Fruit fly (Drosophila melanogaster) whole organism, embryonic: ENCODE measurements around the gene CG17996.
A peak's percentile ranks its signal among the peaks of the same experiment; 100 is the strongest.

Experiments used
- CG10565 ChIP-seq: fragments of 200-800 bp; sonication (Bioruptor generic); optimal IDR thresholded peaks from 3 replicates; lab custom pipeline; 2016; ENCODE audit warnings: missing biosample characterization, mild to moderate bottlenecking, missing genetic modification characterization
- CG11696 ChIP-seq: fragments of 200-800 bp; sonication (Bioruptor generic); IDR thresholded peaks from 2 replicates; pipeline ENCODE4 v1.3.6; 2022; ENCODE audit warnings: missing biosample characterization, missing genetic modification characterization
- CG12236 ChIP-seq: fragments of 200-800 bp; sonication (Bioruptor generic); optimal IDR thresholded peaks from 2 replicates; lab custom pipeline; 2016; ENCODE audit warnings: missing biosample characterization, missing genetic modification characterization
- CG12769 ChIP-seq: fragments of 200-800 bp; sonication (Bioruptor generic); optimal IDR thresholded peaks from 2 replicates; lab custom pipeline; 2019; ENCODE audit warnings: missing biosample characterization, mild to moderate bottlenecking, missing genetic modification characterization, moderate library complexity
- CG14441 ChIP-seq: fragments of 200-800 bp; sonication (Bioruptor generic); IDR thresholded peaks from 2 replicates; pipeline ENCODE4 v1.3.6; 2022; ENCODE audit warnings: missing biosample characterization, missing genetic modification characterization
- CG16863 ChIP-seq: fragments of 200-800 bp; sonication (Bioruptor generic); optimal IDR thresholded peaks from 3 replicates; lab custom pipeline; 2016; ENCODE audit warnings: missing biosample characterization, missing genetic modification characterization
- CG3163 ChIP-seq: fragments of 200-800 bp; sonication (Bioruptor generic); optimal IDR thresholded peaks from 3 replicates; lab custom pipeline; 2016; ENCODE audit warnings: missing biosample characterization, missing genetic modification characterization
- CG3407 ChIP-seq: fragments of 200-800 bp; sonication (Bioruptor generic); optimal IDR thresholded peaks from 2 replicates; lab custom pipeline; 2018; ENCODE audit warnings: missing biosample characterization, mild to moderate bottlenecking, missing genetic modification characterization
- CG34224 ChIP-seq: fragments of 200-800 bp; sonication (Bioruptor generic); IDR thresholded peaks from 3 replicates; pipeline ENCODE4 v1.3.6; 2022; ENCODE audit warnings: missing biosample characterization, missing genetic modification characterization; ENCODE audit not compliant: partially characterized antibody
- CG6254 ChIP-seq: fragments of 200-800 bp; sonication (Bioruptor generic); optimal IDR thresholded peaks from 3 replicates; lab custom pipeline; 2017; ENCODE audit warnings: mild to moderate bottlenecking, missing biosample characterization, missing genetic modification reagents, missing genetic modification characterization
- CG6654 ChIP-seq: fragments of 200-800 bp; sonication (Bioruptor generic); optimal IDR thresholded peaks from 2 replicates; lab custom pipeline; 2017; ENCODE audit warnings: missing biosample characterization, mild to moderate bottlenecking, missing genetic modification characterization
- CG6683 ChIP-seq: fragments of 200-800 bp; sonication (Bioruptor generic); optimal IDR thresholded peaks from 2 replicates; lab custom pipeline; 2017; ENCODE audit warnings: missing biosample characterization, mild to moderate bottlenecking, missing genetic modification characterization, missing genetic modification reagents
- CG6813 ChIP-seq: fragments of 200-800 bp; sonication (Bioruptor generic); optimal IDR thresholded peaks from 2 replicates; lab custom pipeline; 2017; ENCODE audit warnings: missing biosample characterization, missing genetic modification characterization, mild to moderate bottlenecking, moderate library complexity, missing genetic modification reagents
- CG8089 ChIP-seq: fragments of 200-800 bp; sonication (Bioruptor generic); optimal IDR thresholded peaks from 3 replicates; lab custom pipeline; 2016; ENCODE audit warnings: missing biosample characterization, missing genetic modification characterization
- CG9609 ChIP-seq: fragments of 200-800 bp; sonication (Bioruptor generic); optimal IDR thresholded peaks from 3 replicates; lab custom pipeline; 2016; ENCODE audit warnings: missing biosample characterization, missing genetic modification characterization
- CoRest ChIP-seq: fragments of 200-800 bp; sonication (Bioruptor generic); optimal IDR thresholded peaks from 3 replicates; lab custom pipeline; 2018; ENCODE audit warnings: missing biosample characterization, mild to moderate bottlenecking, missing genetic modification characterization, moderate library complexity
- Doc3 ChIP-seq: fragments of 200-800 bp; sonication (Bioruptor generic); IDR thresholded peaks from 3 replicates; pipeline ENCODE4 v1.3.6; 2022; ENCODE audit warnings: missing biosample characterization, missing genetic modification characterization; ENCODE audit not compliant: partially characterized antibody
- Gsc ChIP-seq: fragments of 200-800 bp; sonication (Bioruptor generic); IDR thresholded peaks from 2 replicates; pipeline ENCODE4 v1.3.6; 2022; ENCODE audit warnings: missing biosample characterization, missing genetic modification characterization
- HLH4C ChIP-seq: fragments of 200-800 bp; sonication (Bioruptor generic); IDR thresholded peaks from 3 replicates; pipeline ENCODE4 v1.3.6; 2022; ENCODE audit warnings: missing biosample characterization, missing genetic modification characterization; ENCODE audit not compliant: partially characterized antibody
- Hmx ChIP-seq: fragments of 200-800 bp; sonication (Bioruptor generic); optimal IDR thresholded peaks from 2 replicates; lab custom pipeline; 2016; ENCODE audit warnings: missing biosample characterization, missing genetic modification characterization
- Kr ChIP-seq: fragments of 200-800 bp; sonication (Bioruptor generic); optimal IDR thresholded peaks from 2 replicates; lab custom pipeline; 2017; ENCODE audit warnings: missing biosample characterization, mild to moderate bottlenecking, missing genetic modification characterization
- MBD-R2 ChIP-seq: fragments of 200-800 bp; sonication (Bioruptor generic); IDR thresholded peaks from 2 replicates; pipeline ENCODE4 v1.3.6; 2022; ENCODE audit warnings: missing biosample characterization, missing genetic modification characterization
- Neu2 ChIP-seq: fragments of 200-800 bp; sonication (Bioruptor generic); optimal IDR thresholded peaks from 3 replicates; lab custom pipeline; 2016; ENCODE audit warnings: missing biosample characterization, missing genetic modification characterization, borderline replicate concordance
- Optix ChIP-seq: fragments of 200-800 bp; sonication (Bioruptor generic); IDR thresholded peaks from 3 replicates; pipeline ENCODE4 v1.3.6; 2022; ENCODE audit warnings: missing biosample characterization, missing genetic modification characterization
- PHDP ChIP-seq: fragments of 200-800 bp; sonication (Bioruptor generic); optimal IDR thresholded peaks from 3 replicates; lab custom pipeline; 2018; ENCODE audit warnings: missing biosample characterization, mild to moderate bottlenecking, missing genetic modification characterization, moderate library complexity
- TFAM ChIP-seq: fragments of 200-800 bp; sonication (Bioruptor generic); optimal IDR thresholded peaks from 2 replicates; lab custom pipeline; 2017; ENCODE audit warnings: missing biosample characterization, missing genetic modification characterization, inconsistent platforms
- ac ChIP-seq: fragments of 200-800 bp; sonication (Bioruptor generic); optimal IDR thresholded peaks from 3 replicates; lab custom pipeline; 2017; ENCODE audit warnings: missing biosample characterization, mild to moderate bottlenecking, missing genetic modification characterization
- amos ChIP-seq: fragments of 200-800 bp; sonication (Bioruptor generic); IDR thresholded peaks from 2 replicates; pipeline ENCODE4 v1.3.6; 2022; ENCODE audit warnings: missing biosample characterization, missing genetic modification characterization; ENCODE audit not compliant: partially characterized antibody
- ap ChIP-seq: fragments of 200-800 bp; sonication (Bioruptor generic); IDR thresholded peaks from 2 replicates; pipeline ENCODE4 v1.3.6; 2022; ENCODE audit warnings: missing biosample characterization, missing genetic modification characterization
- ase ChIP-seq: fragments of 200-800 bp; sonication (Bioruptor generic); IDR thresholded peaks from 3 replicates; pipeline ENCODE4 v1.3.6; 2022; ENCODE audit warnings: missing biosample characterization, missing genetic modification characterization
- bsh ChIP-seq, 2 experiments: fragments of 200-800 bp; sonication (Bioruptor generic); optimal IDR thresholded peaks; 2 replicates each; lab custom pipeline; 2017 to 2018; ENCODE audit warnings: mild to moderate bottlenecking in 2 of 2, missing biosample characterization in 2 of 2, missing genetic modification characterization in 2 of 2, moderate library complexity in 1 of 2
- chif ChIP-seq, 2 experiments: fragments of 200-800 bp; sonication (Bioruptor generic); optimal IDR thresholded peaks; 3 replicates each; lab custom pipeline; 2016; ENCODE audit warnings: missing biosample characterization in 2 of 2, missing genetic modification characterization in 2 of 2
- emc ChIP-seq: fragments of 200-800 bp; sonication (Bioruptor generic); optimal IDR thresholded peaks from 2 replicates; lab custom pipeline; 2016; ENCODE audit warnings: missing biosample characterization, missing genetic modification characterization
- gcm2 ChIP-seq: fragments of 200-800 bp; sonication (Bioruptor generic); optimal IDR thresholded peaks from 2 replicates; lab custom pipeline; 2016; ENCODE audit warnings: missing biosample characterization, missing genetic modification characterization
- gem ChIP-seq: fragments of 200-800 bp; sonication (Bioruptor generic); optimal IDR thresholded peaks from 2 replicates; lab custom pipeline; 2019; ENCODE audit warnings: missing biosample characterization, mild to moderate bottlenecking, missing genetic modification characterization, moderate library complexity
- hbn ChIP-seq: fragments of 200-800 bp; sonication (Bioruptor generic); IDR thresholded peaks from 2 replicates; pipeline ENCODE4 v1.3.6; 2022; ENCODE audit warnings: missing biosample characterization, missing genetic modification characterization; ENCODE audit not compliant: partially characterized antibody
- inv ChIP-seq: fragments of 200-800 bp; sonication (Bioruptor generic); IDR thresholded peaks from 2 replicates; pipeline ENCODE4 v1.3.6; 2022; ENCODE audit warnings: missing biosample characterization, missing genetic modification characterization; ENCODE audit not compliant: partially characterized antibody
- nom ChIP-seq: fragments of 200-800 bp; sonication (Bioruptor generic); optimal IDR thresholded peaks from 2 replicates; lab custom pipeline; 2017; ENCODE audit warnings: missing biosample characterization, missing genetic modification characterization, mild to moderate bottlenecking, moderate library complexity, missing genetic modification reagents
- pb ChIP-seq: fragments of 200-800 bp; sonication (Bioruptor generic); optimal IDR thresholded peaks from 3 replicates; lab custom pipeline; 2016; ENCODE audit warnings: missing biosample characterization, missing genetic modification characterization
- prd ChIP-seq, 3 experiments: fragments of >200 bp in 2 of 3; fragments of 200-800 bp in 1 of 3; sonication (Bioruptor generic) in 1 of 3; optimal IDR thresholded peaks in 2 of 3; IDR thresholded peaks in 1 of 3; 2 replicates in 2 of 3; 3 replicates in 1 of 3; pipeline versions ENCODE4 v1.3.6 to Lab custom; 2017 to 2022; ENCODE audit warnings: missing biosample characterization in 1 of 3, missing genetic modification characterization in 1 of 3
- schlank ChIP-seq: fragments of 200-800 bp; sonication (Bioruptor generic); optimal IDR thresholded peaks from 2 replicates; lab custom pipeline; 2018; ENCODE audit warnings: missing biosample characterization, mild to moderate bottlenecking, missing genetic modification characterization
- sqz ChIP-seq: fragments of 200-800 bp; sonication (Bioruptor generic); optimal IDR thresholded peaks from 3 replicates; lab custom pipeline; 2018; ENCODE audit warnings: missing biosample characterization, mild to moderate bottlenecking, missing genetic modification characterization
- toy ChIP-seq: fragments of 200-800 bp; sonication (Bioruptor generic); IDR thresholded peaks from 2 replicates; pipeline ENCODE4 v1.3.6; 2022; ENCODE audit warnings: missing biosample characterization, missing genetic modification characterization
- trem ChIP-seq: fragments of 200-800 bp; optimal IDR thresholded peaks from 3 replicates; lab custom pipeline; 2019; ENCODE audit warnings: missing biosample characterization, mild to moderate bottlenecking, missing genetic modification characterization, moderate library complexity
- wor ChIP-seq: fragments of 200-800 bp; sonication (Bioruptor generic); IDR thresholded peaks from 2 replicates; pipeline ENCODE4 v1.3.6; 2022; ENCODE audit warnings: missing biosample characterization, missing genetic modification characterization
- yki ChIP-seq: fragments of >200 bp; optimal IDR thresholded peaks from 3 replicates; lab custom pipeline; 2018
- zf30C ChIP-seq: fragments of 200-800 bp; sonication (Bioruptor generic); optimal IDR thresholded peaks from 3 replicates; lab custom pipeline; 2018; ENCODE audit warnings: missing biosample characterization, mild to moderate bottlenecking, missing genetic modification characterization

The CG17996 gene

dm6 chr2L:16715841-16716701 lies 14.8 kb downstream of the CG17996 start, which contains the start of the genes Cyt-c-d and CG31808 (continued):
- no peak for TF ChIP-seq Neu2 (GFP tag; lab: Kevin White, UChicago)
- peak; percentile 71 for TF ChIP-seq pb (GFP tag; lab: Kevin White, UChicago)
- TF ChIP-seq Kr, result peak; percentile 71
- TF ChIP-seq CG9609 (GFP tag; lab: Kevin White, UChicago), result peak; percentile 88
- no peak for TF ChIP-seq HLH4C (GFP tag; lab: Robert Waterston, UW)
- no peak; the same call in 1 of the 2 replicates for TF ChIP-seq amos (GFP tag; lab: Robert Waterston, UW)
- peak; percentile 89 for TF ChIP-seq nom (GFP tag; lab: Kevin White, UChicago)
- peak; percentile 85 for TF ChIP-seq Hmx (GFP tag; lab: Kevin White, UChicago)
- TF ChIP-seq CG12236, result peak; percentile 85
- TF ChIP-seq CG11696 (GFP tag; lab: Robert Waterston, UW), result peak; percentile 87
- peak; percentile 86 for TF ChIP-seq MBD-R2 (GFP tag; lab: Robert Waterston, UW)
- peak; percentile 88 for TF ChIP-seq CG6654
- TF ChIP-seq CG8089, result peak; percentile 87
- TF ChIP-seq yki, result peak; percentile 77
- TF ChIP-seq gem (tag; lab: Kevin White, UChicago), result peak; percentile 99
- peak; percentile 97 for TF ChIP-seq ap (GFP tag; lab: Robert Waterston, UW)
- TF ChIP-seq Gsc (GFP tag; lab: Robert Waterston, UW), result peak; percentile 92
- TF ChIP-seq Optix, result peak; percentile 98
- TF ChIP-seq sqz (GFP tag; lab: Kevin White, UChicago), result peak; percentile 91
- peak; percentile 98 for TF ChIP-seq ase (GFP tag; lab: Robert Waterston, UW)
- peak; percentile 96 for TF ChIP-seq CG6254 (GFP tag; lab: Kevin White, UChicago)
- peak; percentile 95 for TF ChIP-seq CG12769 (tag; lab: Kevin White, UChicago)
- TF ChIP-seq zf30C (GFP tag; lab: Kevin White, UChicago), result peak; percentile 93
- 0 out of 3 replicates have a peak, but pooled peaks have one; percentile 7 for TF ChIP-seq CG34224 (GFP tag; lab: Robert Waterston, UW)
- peak; percentile 96 for TF ChIP-seq CG6813 (GFP tag; lab: Kevin White, UChicago)
- peak; percentile 70 for TF ChIP-seq schlank (tag; lab: Kevin White, UChicago)
- TF ChIP-seq toy (GFP tag; lab: Robert Waterston, UW), result peak; percentile 88
- peak; percentile 79 for TF ChIP-seq ac (GFP tag; lab: Kevin White, UChicago)
- no peak for TF ChIP-seq hbn (GFP tag; lab: Robert Waterston, UW)
- peak; percentile 98 for TF ChIP-seq PHDP (tag; lab: Kevin White, UChicago)
- peak; percentile 93 for TF ChIP-seq gcm2
- TF ChIP-seq CG3163 (GFP tag; lab: Kevin White, UChicago), result peak; percentile 60
- TF ChIP-seq TFAM (GFP tag; lab: Kevin White, UChicago), result peak; percentile 83
- peak; percentile 90 for TF ChIP-seq CG10565 (GFP tag; lab: Kevin White, UChicago)
- peak; percentile 72 for TF ChIP-seq emc (GFP tag; lab: Kevin White, UChicago)
- TF ChIP-seq trem (tag; lab: Kevin White, UChicago), result peak; percentile 92
- peak; percentile 96 for TF ChIP-seq CoRest (tag; lab: Kevin White, UChicago)
- TF ChIP-seq bsh (GFP tag; optimal IDR thresholded peaks at IDR 0.05; lab: Kevin White, UChicago), result peak; percentile 97 to 99
- TF ChIP-seq inv, result no peak
- TF ChIP-seq CG6683 (GFP tag; lab: Kevin White, UChicago), result peak; percentile 95
- TF ChIP-seq CG16863 (GFP tag; lab: Kevin White, UChicago), result peak; percentile 94
- no peak for TF ChIP-seq Doc3 (GFP tag; lab: Robert Waterston, UW)
- TF ChIP-seq chif (GFP tag; optimal IDR thresholded peaks at IDR 0.05; lab: Kevin White, UChicago), result peak; percentile 94 to 96
- peak; percentile 97 for TF ChIP-seq CG14441 (GFP tag; lab: Robert Waterston, UW)
- peak; percentile 96 for TF ChIP-seq CG3407
- no peak for TF ChIP-seq prd (optimal IDR thresholded peaks at IDR 0.05; lab: Kevin White, UChicago)
- TF ChIP-seq prd (GFP tag; IDR thresholded peaks at IDR 0.05; lab: Robert Waterston, UW), result peak; percentile 98
- TF ChIP-seq wor (GFP tag; lab: Robert Waterston, UW), result peak; percentile 98
